Worm (Caenorhabditis elegans): ENCODE measurements around the gene rdl-1.

rdl-1 gene

ce11 chrIV:7770162-7770561, at the start of gene rdl-1:
rdl-1 (minus strand) TSS chrIV:7770262.
- no peak for TF ChIP-seq dao-5 (tag; optimal IDR thresholded peaks at IDR 0.05)
- TF ChIP-seq him-1 (tag; optimal IDR thresholded peaks at IDR 0.05): no peak
- no peak for TF ChIP-seq W03F9.2 (tag; optimal IDR thresholded peaks at IDR 0.05)

- no peak for TF ChIP-seq him-1 (tag; optimal IDR thresholded peaks at IDR 0.05)
Observed at ce11 chrIV:7817852-7818251, 47.8 kb upstream of the rdl-1 start, which contains the start of gene ric-3. ric-3 (plus strand) TSS chrIV:7818251.

- no peak for TF ChIP-seq him-1 (tag; optimal IDR thresholded peaks at IDR 0.05)
- TF ChIP-seq W03F9.2 (tag; optimal IDR thresholded peaks at IDR 0.05): peak; percentile 21
- no peak for TF ChIP-seq dao-5 (tag; optimal IDR thresholded peaks at IDR 0.05)
Observed at ce11 chrIV:7816402-7817102, 46.5 kb upstream of the rdl-1 start.

- TF ChIP-seq W03F9.2 (tag; optimal IDR thresholded peaks at IDR 0.05) (no peak), dao-5 (tag; optimal IDR thresholded peaks at IDR 0.05) (no peak), him-1 (tag; optimal IDR thresholded peaks at IDR 0.05) (no peak)
Observed at ce11 chrIV:7815683-7816183, 45.7 kb upstream of the rdl-1 start, which contains the start of gene cdgs-1. cdgs-1 (minus strand) TSS chrIV:7815733.

ce11 chrIV:7812709-7813108, 42.6 kb upstream of the rdl-1 start, which contains the start of gene zgpa-1:
zgpa-1 (minus strand) TSS chrIV:7812809.
- no peak for TF ChIP-seq W03F9.2 (tag; optimal IDR thresholded peaks at IDR 0.05)
- no peak for TF ChIP-seq dao-5 (tag; optimal IDR thresholded peaks at IDR 0.05)
- TF ChIP-seq him-1 (tag; optimal IDR thresholded peaks at IDR 0.05): no peak

ce11 chrIV:7808583-7808982, 38.5 kb upstream of the rdl-1 start, which contains the start of gene C33H5.1:
C33H5.1 (plus strand) TSS chrIV:7808912.
- TF ChIP-seq him-1 (tag; optimal IDR thresholded peaks at IDR 0.05) (no peak), W03F9.2 (tag; optimal IDR thresholded peaks at IDR 0.05) (no peak), dao-5 (tag; optimal IDR thresholded peaks at IDR 0.05) (no peak)

ce11 chrIV:7804740-7805139, 34.7 kb upstream of the rdl-1 start, which contains the start of gene C33H5.2:
C33H5.2 (plus strand) TSS chrIV:7805040.
- TF ChIP-seq W03F9.2 (tag; optimal IDR thresholded peaks at IDR 0.05): no peak
- no peak for TF ChIP-seq him-1 (tag; optimal IDR thresholded peaks at IDR 0.05)
- no peak for TF ChIP-seq dao-5 (tag; optimal IDR thresholded peaks at IDR 0.05)

ce11 chrIV:7803250-7803649, 33.2 kb upstream of the rdl-1 start, which contains the start of gene C33H5.16:
C33H5.16 (minus strand) TSS chrIV:7803350.
- TF ChIP-seq him-1 (tag; optimal IDR thresholded peaks at IDR 0.05): no peak
- no peak for TF ChIP-seq dao-5 (tag; optimal IDR thresholded peaks at IDR 0.05)
- no peak for TF ChIP-seq W03F9.2 (tag; optimal IDR thresholded peaks at IDR 0.05)

- TF ChIP-seq dao-5 (tag; optimal IDR thresholded peaks at IDR 0.05) (no peak), W03F9.2 (tag; optimal IDR thresholded peaks at IDR 0.05) (no peak), him-1 (tag; optimal IDR thresholded peaks at IDR 0.05) (no peak)
Observed at ce11 chrIV:7800338-7800737, 30.3 kb upstream of the rdl-1 start.

ce11 chrIV:7796432-7797113, 26.5 kb upstream of the rdl-1 start, which contains the start of gene sgo-1:
sgo-1 (minus strand) TSS chrIV:7796482.
- TF ChIP-seq him-1 (tag; optimal IDR thresholded peaks at IDR 0.05): no peak
- TF ChIP-seq W03F9.2 (tag; optimal IDR thresholded peaks at IDR 0.05): peak; percentile 52

- TF ChIP-seq him-1 (tag; optimal IDR thresholded peaks at IDR 0.05) (no peak), W03F9.2 (tag; optimal IDR thresholded peaks at IDR 0.05) (no peak), dao-5 (tag; optimal IDR thresholded peaks at IDR 0.05) (no peak)
Observed at ce11 chrIV:7794709-7795108, 24.6 kb upstream of the rdl-1 start, which contains the start of gene ntp-1. ntp-1 (minus strand) TSS chrIV:7794809.

- no peak for TF ChIP-seq W03F9.2 (tag; optimal IDR thresholded peaks at IDR 0.05)
- no peak for TF ChIP-seq dao-5 (tag; optimal IDR thresholded peaks at IDR 0.05)
- TF ChIP-seq him-1 (tag; optimal IDR thresholded peaks at IDR 0.05): no peak
Observed at ce11 chrIV:7791821-7792446, 21.9 kb upstream of the rdl-1 start, which contains the start of gene C33H5.13. C33H5.13 (minus strand) TSS chrIV:7792263.

ce11 chrIV:7790801-7791588, 20.9 kb upstream of the rdl-1 start, which contains the start of gene rsp-6:
rsp-6 (minus strand) TSS chrIV:7791229.
- TF ChIP-seq him-1 (tag; optimal IDR thresholded peaks at IDR 0.05) (peak; percentile 29), dao-5 (tag; optimal IDR thresholded peaks at IDR 0.05) (no peak), W03F9.2 (tag; optimal IDR thresholded peaks at IDR 0.05) (peak; percentile 85)

All from whole organism, L4/young adult.